Worm (Caenorhabditis elegans) whole organism, early embryonic: Measurements from ENCODE around the gene Y51A2D.21.

ENCODE experiments used
- B0310.2 ChIP-seq: sonication (generic microtip); optimal IDR thresholded peaks from 2 replicates; lab custom pipeline; 2016; ENCODE audit warnings: mild to moderate bottlenecking, missing genetic modification characterization, missing compliant biosample characterization
- F13C5.2 ChIP-seq: sonication (generic microtip); optimal IDR thresholded peaks from 2 replicates; lab custom pipeline; 2017; ENCODE audit warnings: mild to moderate bottlenecking, missing genetic modification characterization, inconsistent platforms, missing compliant biosample characterization
- aly-1 ChIP-seq: sonication (generic microtip); optimal IDR thresholded peaks from 2 replicates; lab custom pipeline; 2016; ENCODE audit warnings: missing genetic modification characterization, missing compliant biosample characterization
- ama-1 ChIP-seq: fragments of 150-350 bp; optimal IDR thresholded peaks from 2 replicates; lab custom pipeline; 2014
- ceh-13 ChIP-seq: fragments of 200-800 bp; sonication (Bioruptor generic); optimal IDR thresholded peaks from 2 replicates; lab custom pipeline; 2018; ENCODE audit warnings: mild to moderate bottlenecking, missing genetic modification characterization, missing compliant biosample characterization
- ceh-36 ChIP-seq: sonication (generic microtip); optimal IDR thresholded peaks from 2 replicates; lab custom pipeline; 2016; ENCODE audit warnings: missing genetic modification characterization, inconsistent platforms, missing compliant biosample characterization
- ets-7 ChIP-seq: sonication (generic microtip); optimal IDR thresholded peaks from 2 replicates; lab custom pipeline; 2016; ENCODE audit warnings: missing genotype, missing genetic modification characterization, missing compliant biosample characterization
- flt-1 ChIP-seq: fragments of 200-800 bp; sonication (Bioruptor generic); IDR thresholded peaks from 2 replicates; pipeline ENCODE4 v1.3.6; 2022; ENCODE audit warnings: missing genetic modification characterization, missing compliant biosample characterization
- hmbx-1 ChIP-seq: sonication (generic microtip); optimal IDR thresholded peaks from 2 replicates; lab custom pipeline; 2016; ENCODE audit warnings: mild to moderate bottlenecking, missing genetic modification characterization, missing compliant biosample characterization
- hmg-4 ChIP-seq: fragments of 200-800 bp; sonication (Bioruptor generic); optimal IDR thresholded peaks from 2 replicates; lab custom pipeline; 2018; ENCODE audit warnings: mild to moderate bottlenecking, missing genetic modification characterization, missing compliant biosample characterization
- hnd-1 ChIP-seq: sonication (generic microtip); optimal IDR thresholded peaks from 2 replicates; lab custom pipeline; 2016; ENCODE audit warnings: missing genetic modification characterization, missing compliant biosample characterization
- pes-1 ChIP-seq: fragments of 200-800 bp; sonication (Bioruptor generic); IDR thresholded peaks from 2 replicates; pipeline ENCODE4 v1.3.6; 2022; ENCODE audit warnings: missing genetic modification reagents, missing genetic modification characterization, missing compliant biosample characterization
- scrt-1 ChIP-seq: fragments of 200-800 bp; sonication (Bioruptor generic); IDR thresholded peaks from 2 replicates; pipeline ENCODE4 v1.3.6; 2022; ENCODE audit warnings: missing genetic modification characterization, missing compliant biosample characterization
- sea-1 ChIP-seq: fragments of 200-800 bp; sonication (Bioruptor generic); conservative IDR thresholded peaks from 2 replicates; pipeline ENCODE4 v1.3.6; 2022; ENCODE audit warnings: missing genetic modification characterization, missing compliant biosample characterization
- tbx-11 ChIP-seq: fragments of 200-800 bp; sonication (Bioruptor generic); IDR thresholded peaks from 2 replicates; pipeline ENCODE4 v1.3.6; 2022; ENCODE audit warnings: missing genetic modification characterization, missing compliant biosample characterization
- tbx-37 ChIP-seq: fragments of 200-800 bp; sonication (Bioruptor generic); conservative IDR thresholded peaks from 2 replicates; pipeline ENCODE4 v1.3.6; 2022; ENCODE audit warnings: missing genetic modification reagents, missing genetic modification characterization, missing compliant biosample characterization
- tra-4 ChIP-seq: sonication (generic microtip); optimal IDR thresholded peaks from 2 replicates; lab custom pipeline; 2017; ENCODE audit warnings: missing genetic modification characterization, missing compliant biosample characterization

The Y51A2D.21 gene

DNA sequence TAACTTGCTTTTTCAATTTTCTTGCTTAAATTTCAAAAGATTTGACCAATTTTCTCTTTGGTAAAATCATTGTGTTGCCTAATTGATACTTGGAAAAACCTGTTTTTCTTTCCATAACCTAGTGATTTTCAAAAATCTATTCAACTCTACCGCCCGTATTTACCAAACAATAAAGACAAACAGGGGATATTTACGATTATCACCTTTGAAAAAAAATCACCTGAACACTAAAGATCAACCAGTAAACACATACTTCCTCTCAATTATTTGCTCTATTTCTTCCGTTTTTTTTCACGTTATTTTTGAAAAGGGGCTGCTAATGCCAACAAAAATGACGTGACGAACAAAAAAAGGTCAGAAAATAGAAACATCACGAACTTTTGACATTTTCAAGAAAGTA, 10.7 kb upstream of the Y51A2D.21 start:
- TF ChIP-seq B0310.2 (tag; lab: Kevin White, UChicago) (no peak), F13C5.2 (tag; lab: Kevin White, UChicago) (no peak)

DNA sequence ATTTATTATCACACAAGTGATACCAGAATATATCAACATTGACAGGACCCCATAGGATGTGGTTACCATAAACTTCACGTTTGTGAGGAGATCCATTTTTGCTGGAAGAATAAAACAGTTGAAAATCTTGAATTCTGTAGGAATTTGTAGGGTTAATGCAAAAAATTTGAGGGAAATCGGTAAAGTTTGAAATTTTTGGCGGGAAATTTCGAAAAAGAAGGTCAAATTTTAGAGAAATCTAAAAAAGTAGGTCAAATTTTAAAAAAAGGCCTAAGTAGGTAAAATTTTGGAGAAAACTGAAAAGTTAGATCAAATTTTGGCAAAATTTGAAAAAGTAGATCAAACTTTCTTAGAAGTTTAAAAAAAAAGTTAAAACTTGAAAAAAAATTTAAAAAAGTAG, 6.8 kb upstream of the Y51A2D.21 start, which contains the start of gene srg-34:
Gene srg-34, minus strand, starts transcription at position 101 of the 400 bp plus-strand sequence.
- TF ChIP-seq hmbx-1 (tag; lab: Kevin White, UChicago) = no peak
- no peak for TF ChIP-seq pes-1 (GFP tag; lab: Robert Waterston, UW)
- TF ChIP-seq tbx-37 (GFP tag; lab: Robert Waterston, UW) = no peak
- no peak for TF ChIP-seq flt-1 (GFP tag; lab: Robert Waterston, UW)
- TF ChIP-seq scrt-1 = no peak
- TF ChIP-seq tra-4 (tag; lab: Kevin White, UChicago) = no peak
- TF ChIP-seq hmg-4 = no peak
- TF ChIP-seq sea-1 (GFP tag; lab: Robert Waterston, UW) = no peak
- no peak for TF ChIP-seq tbx-11 (GFP tag; lab: Robert Waterston, UW)
- no peak for TF ChIP-seq hnd-1 (tag; lab: Kevin White, UChicago)
- TF ChIP-seq ceh-36 (tag; lab: Kevin White, UChicago) = no peak
- TF ChIP-seq F13C5.2 (tag; lab: Kevin White, UChicago) = no peak
- TF ChIP-seq ama-1 (lab: Kevin White, UChicago) = no peak
- no peak for TF ChIP-seq aly-1 (tag; lab: Kevin White, UChicago)

DNA sequence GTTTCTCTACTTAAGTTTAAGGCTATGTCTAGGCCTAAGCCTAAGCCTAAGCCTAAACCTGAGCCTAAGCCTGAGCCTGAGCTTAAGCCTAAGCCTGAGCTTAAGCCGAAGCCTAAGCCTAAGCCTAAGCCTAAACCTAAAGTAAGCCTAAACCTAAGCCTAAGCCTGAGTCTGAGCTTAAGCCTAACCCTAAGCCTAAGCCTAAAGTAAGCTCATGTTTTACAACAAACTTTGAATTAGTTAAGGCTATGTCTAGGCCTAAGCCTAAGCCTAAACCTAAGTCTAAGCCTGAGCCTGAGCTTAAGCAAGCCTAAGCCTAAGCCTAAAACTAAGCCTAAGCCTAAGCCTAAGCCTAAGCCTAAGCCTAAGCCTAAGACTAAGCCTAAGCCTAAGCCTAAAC, 6.0 kb upstream of the Y51A2D.21 start:
- TF ChIP-seq ceh-36 (tag; lab: Kevin White, UChicago) = peak; percentile 84
- TF ChIP-seq tbx-11 (GFP tag; lab: Robert Waterston, UW) = no peak
- TF ChIP-seq aly-1 (tag; lab: Kevin White, UChicago) = no peak
- no peak for TF ChIP-seq F13C5.2 (tag; lab: Kevin White, UChicago)
- no peak for TF ChIP-seq hnd-1 (tag; lab: Kevin White, UChicago)

DNA sequence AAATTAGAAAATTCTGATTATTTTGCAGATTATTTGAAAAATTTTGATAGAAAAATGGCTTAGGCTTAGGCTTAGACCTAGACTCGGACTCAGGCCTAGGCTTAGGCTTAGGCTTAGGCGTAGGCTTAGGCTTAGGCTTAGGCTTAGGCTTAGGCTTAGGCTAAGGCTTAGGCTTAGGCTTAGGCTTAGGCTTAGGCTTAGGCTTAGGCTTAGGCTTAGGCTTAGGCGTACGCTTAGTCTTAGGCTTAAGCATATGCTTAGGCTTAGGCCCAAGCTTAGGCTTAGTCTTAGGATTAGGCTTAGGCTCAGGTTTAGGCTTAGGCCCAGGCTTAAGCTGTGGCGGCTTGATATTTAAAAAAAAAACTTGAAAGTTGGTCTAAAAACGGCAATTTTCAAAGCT, 5.3 kb upstream of the Y51A2D.21 start:
- TF ChIP-seq ceh-36 (tag; lab: Kevin White, UChicago) (peak; percentile 86), sea-1 (GFP tag; lab: Robert Waterston, UW) (0 out of 2 replicates have a peak, but pooled peaks have one; percentile 56)

DNA sequence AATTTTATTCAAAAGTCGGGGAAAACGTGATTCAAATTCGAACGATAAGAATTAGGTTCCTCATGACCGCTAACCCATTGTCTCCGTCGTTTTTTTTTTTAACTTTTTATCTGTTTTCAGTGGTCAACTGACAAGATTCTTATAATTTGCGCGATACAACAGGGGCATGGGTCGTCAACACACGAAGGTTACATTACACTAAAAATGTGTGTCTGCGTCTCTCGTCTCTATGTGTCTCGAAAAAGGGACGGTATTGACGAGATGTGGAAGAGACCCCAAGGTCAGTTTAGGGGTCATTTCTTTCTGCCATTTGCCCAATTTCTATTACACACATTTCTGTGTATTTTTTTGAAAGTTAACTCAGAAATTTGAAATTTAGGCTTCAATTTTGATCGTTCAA, 2.2 kb upstream of the Y51A2D.21 start:
- TF ChIP-seq pes-1 (GFP tag; lab: Robert Waterston, UW) (no peak), scrt-1 (no peak), hmbx-1 (tag; lab: Kevin White, UChicago) (no peak), ceh-36 (tag; lab: Kevin White, UChicago) (no peak), tbx-11 (GFP tag; lab: Robert Waterston, UW) (no peak), ama-1 (lab: Kevin White, UChicago) (no peak), F13C5.2 (tag; lab: Kevin White, UChicago) (no peak), ceh-13 (GFP tag; lab: Kevin White, UChicago) (no peak), hnd-1 (tag; lab: Kevin White, UChicago) (no peak), hmg-4 (no peak), ets-7 (tag; lab: Kevin White, UChicago) (no peak), sea-1 (GFP tag; lab: Robert Waterston, UW) (no peak), tbx-37 (GFP tag; lab: Robert Waterston, UW) (no peak), B0310.2 (tag; lab: Kevin White, UChicago) (no peak), aly-1 (tag; lab: Kevin White, UChicago) (no peak), flt-1 (GFP tag; lab: Robert Waterston, UW) (no peak), tra-4 (tag; lab: Kevin White, UChicago) (no peak)

DNA sequence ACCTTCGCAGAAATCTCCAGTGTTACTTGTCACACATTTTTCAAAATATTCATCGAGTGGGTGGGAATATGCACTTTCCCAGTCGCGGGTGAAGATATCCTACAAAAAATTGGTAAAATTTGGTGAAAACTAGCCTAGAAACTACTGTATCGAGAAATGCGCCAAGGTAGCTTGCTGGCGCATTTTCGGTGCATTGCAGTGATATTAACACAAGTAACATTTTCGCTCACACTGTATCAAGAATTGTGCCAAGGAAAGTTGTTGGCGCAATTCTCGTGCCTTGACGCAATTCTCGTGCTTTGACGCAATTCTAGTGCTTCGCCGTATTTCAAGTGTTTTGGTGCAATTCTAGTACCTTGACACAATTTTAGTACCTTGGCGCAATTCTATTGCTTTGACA, 1.6 kb downstream of the Y51A2D.21 start:
- no peak for TF ChIP-seq scrt-1

DNA sequence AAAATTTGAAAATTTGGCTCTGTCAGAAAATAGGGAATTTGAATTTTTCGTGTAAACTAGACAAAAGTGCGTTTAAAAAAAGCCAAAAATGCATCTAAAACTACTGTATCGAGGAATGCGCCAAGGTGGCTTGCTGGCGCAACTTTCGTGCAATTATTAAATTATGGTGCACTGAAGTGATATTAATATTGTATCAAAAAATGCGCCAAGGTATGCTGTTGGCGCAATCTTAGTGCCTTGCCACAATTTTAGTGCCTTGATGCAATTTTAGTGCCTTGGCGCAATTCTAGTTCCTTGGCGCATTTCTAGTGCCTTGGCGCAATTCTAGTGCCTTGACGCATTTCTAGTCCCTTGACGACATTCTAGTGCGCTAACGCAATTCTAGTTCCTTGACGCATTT, 3.5 kb downstream of the Y51A2D.21 start:
- no peak for TF ChIP-seq tra-4 (tag; lab: Kevin White, UChicago)
- TF ChIP-seq ama-1 (lab: Kevin White, UChicago) = no peak
- TF ChIP-seq tbx-11 (GFP tag; lab: Robert Waterston, UW) = no peak
- TF ChIP-seq aly-1 (tag; lab: Kevin White, UChicago) = no peak
- no peak for TF ChIP-seq flt-1 (GFP tag; lab: Robert Waterston, UW)
- TF ChIP-seq ceh-36 (tag; lab: Kevin White, UChicago) = no peak
- no peak for TF ChIP-seq hnd-1 (tag; lab: Kevin White, UChicago)
- TF ChIP-seq hmg-4 = no peak
- no peak for TF ChIP-seq tbx-37 (GFP tag; lab: Robert Waterston, UW)
- no peak for TF ChIP-seq hmbx-1 (tag; lab: Kevin White, UChicago)
- no peak for TF ChIP-seq F13C5.2 (tag; lab: Kevin White, UChicago)
- TF ChIP-seq ceh-13 (GFP tag; lab: Kevin White, UChicago) = no peak
- TF ChIP-seq scrt-1 = no peak

DNA sequence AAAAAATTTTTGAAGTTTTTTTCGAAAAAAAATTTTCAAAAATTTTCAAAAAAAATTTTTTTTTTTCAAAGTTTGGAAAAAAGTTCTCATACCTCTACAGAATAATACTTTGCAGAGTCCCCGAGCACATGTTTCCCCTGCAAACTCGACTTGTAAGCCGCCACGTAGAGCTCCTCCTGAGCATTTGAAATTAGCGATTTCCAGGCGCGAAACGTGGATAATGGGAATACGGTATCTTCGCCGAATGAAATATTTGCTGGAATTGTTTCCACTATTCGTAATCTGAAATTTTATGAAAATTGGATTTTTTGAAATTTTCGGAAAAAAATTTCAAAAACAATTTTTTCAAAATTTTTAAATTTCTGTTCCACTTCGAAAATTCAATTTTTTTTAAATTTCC, 4.5 kb downstream of the Y51A2D.21 start:
- TF ChIP-seq sea-1 (GFP tag; lab: Robert Waterston, UW) (no peak), F13C5.2 (tag; lab: Kevin White, UChicago) (no peak), scrt-1 (no peak), tbx-37 (GFP tag; lab: Robert Waterston, UW) (no peak), aly-1 (tag; lab: Kevin White, UChicago) (no peak), hmg-4 (no peak), hmbx-1 (tag; lab: Kevin White, UChicago) (no peak), tra-4 (tag; lab: Kevin White, UChicago) (no peak), B0310.2 (tag; lab: Kevin White, UChicago) (no peak), pes-1 (GFP tag; lab: Robert Waterston, UW) (no peak), ceh-36 (tag; lab: Kevin White, UChicago) (no peak), tbx-11 (GFP tag; lab: Robert Waterston, UW) (no peak), hnd-1 (tag; lab: Kevin White, UChicago) (no peak), ama-1 (lab: Kevin White, UChicago) (no peak), flt-1 (GFP tag; lab: Robert Waterston, UW) (no peak)
